In the genomic region with DNA sequence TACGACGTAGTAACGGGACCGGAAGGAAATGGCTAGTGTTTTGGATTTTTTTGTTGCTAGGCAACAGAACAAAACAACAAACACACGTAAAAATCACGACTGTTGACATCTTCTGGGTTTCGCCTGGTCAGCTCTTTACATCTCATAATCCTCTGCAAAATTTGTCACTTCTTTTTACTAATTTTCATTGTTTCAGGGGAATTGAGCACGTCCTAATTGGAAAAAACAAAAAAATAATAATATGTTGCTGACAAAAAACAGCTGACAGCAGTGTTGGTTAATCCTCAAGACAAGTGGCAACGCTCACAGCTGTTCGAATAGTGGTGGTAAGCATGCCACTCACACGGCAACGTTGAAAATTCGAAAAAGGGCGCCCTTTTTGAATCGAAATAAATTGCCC, we compare ENCODE assay signal across 1 fruit fly cellular context.
A peak's percentile ranks its signal among the peaks of the same experiment; 100 is the strongest.
TF ChIP-seq lines count a peak whose summit lies in the region.

A gene (minus strand): TSS at position 220 of the 400 bp plus-strand sequence.

TF ChIP-seq in whole organism, embryonic, 481 proteins besides CTCF, POLR2A, EP300 and RAD21 (continued from another document and continues in another):
- TF ChIP-seq Ssrp (tag; optimal IDR thresholded peaks at IDR 0.05; lab: Kevin White, UChicago) (no peak), CG5180 (GFP tag; optimal IDR thresholded peaks at IDR 0.05; lab: Kevin White, UChicago) (peak; percentile 9), tup (GFP tag; optimal IDR thresholded peaks at IDR 0.05; lab: Kevin White, UChicago) (no peak), Bgb (GFP tag; IDR thresholded peaks at IDR 0.05; lab: Robert Waterston, UW; ENCODE audit: partially characterized antibody) (no peak), BtbVII (GFP tag; optimal IDR thresholded peaks at IDR 0.05; lab: Kevin White, UChicago) (peak; percentile 58), Elba2 (GFP tag; optimal IDR thresholded peaks at IDR 0.05; lab: Kevin White, UChicago) (peak; percentile 39), sens-2 (GFP tag; IDR thresholded peaks at IDR 0.05; lab: Robert Waterston, UW) (no peak), dati (GFP tag; IDR thresholded peaks at IDR 0.05; lab: Robert Waterston, UW) (no peak), CG7928 (GFP tag; optimal IDR thresholded peaks at IDR 0.05; lab: Kevin White, UChicago) (no peak), CG3838 (GFP tag; optimal IDR thresholded peaks at IDR 0.05; lab: Kevin White, UChicago) (no peak), CG32532 (GFP tag; IDR thresholded peaks at IDR 0.05; lab: Robert Waterston, UW) (no peak), Fer2 (tag; optimal IDR thresholded peaks at IDR 0.05; lab: Kevin White, UChicago) (no peak), repo (GFP tag; optimal IDR thresholded peaks at IDR 0.05; lab: Kevin White, UChicago) (peak; percentile 14), Dbx (GFP tag; IDR thresholded peaks at IDR 0.05; lab: Robert Waterston, UW) (no peak), ftz-f1 (GFP tag; optimal IDR thresholded peaks at IDR 0.05; lab: Kevin White, UChicago) (no peak), bsh (GFP tag; optimal IDR thresholded peaks at IDR 0.05; lab: Kevin White, UChicago) (peak in 1 of 2 experiments; percentile 55), sc (optimal IDR thresholded peaks at IDR 0.05; lab: Kevin White, UChicago) (no peak), sc (GFP tag; optimal IDR thresholded peaks at IDR 0.05; lab: Kevin White, UChicago) (no peak), gsb (GFP tag; IDR thresholded peaks at IDR 0.05; lab: Robert Waterston, UW) (no peak), CG17568 (GFP tag; optimal IDR thresholded peaks at IDR 0.05; lab: Kevin White, UChicago) (no peak), Sry-β (GFP tag; optimal IDR thresholded peaks at IDR 0.05; lab: Kevin White, UChicago) (peak; percentile 25), Six4 (GFP tag; optimal IDR thresholded peaks at IDR 0.05; lab: Kevin White, UChicago) (no peak), Hmr (GFP tag; optimal IDR thresholded peaks at IDR 0.05; lab: Kevin White, UChicago) (peak; percentile 70), maf-S (GFP tag; optimal IDR thresholded peaks at IDR 0.05; lab: Kevin White, UChicago) (no peak), CG6683 (GFP tag; optimal IDR thresholded peaks at IDR 0.05; lab: Kevin White, UChicago) (peak; percentile 21), CG17612 (GFP tag; IDR thresholded peaks at IDR 0.05; lab: Robert Waterston, UW) (no peak), CG1602 (GFP tag; optimal IDR thresholded peaks at IDR 0.05; lab: Kevin White, UChicago) (no peak), H2.0 (GFP tag; IDR thresholded peaks at IDR 0.05; lab: Robert Waterston, UW) (no peak), CG17361 (GFP tag; IDR thresholded peaks at IDR 0.05; lab: Robert Waterston, UW) (no peak), bigmax (GFP tag; optimal IDR thresholded peaks at IDR 0.05; lab: Kevin White, UChicago) (peak; percentile 27), CG7745 (tag; optimal IDR thresholded peaks at IDR 0.05; lab: Kevin White, UChicago) (no peak), CG31365 (tag; optimal IDR thresholded peaks at IDR 0.05; lab: Kevin White, UChicago) (no peak), CG7839 (tag; optimal IDR thresholded peaks at IDR 0.05; lab: Kevin White, UChicago) (no peak), CG34224 (GFP tag; IDR thresholded peaks at IDR 0.05; lab: Robert Waterston, UW; ENCODE audit: partially characterized antibody) (no peak), Dad (GFP tag; optimal IDR thresholded peaks at IDR 0.05; lab: Kevin White, UChicago) (peak; percentile 4), ewg (GFP tag; optimal IDR thresholded peaks at IDR 0.05; lab: Kevin White, UChicago) (no peak), CG31388 (GFP tag; optimal IDR thresholded peaks at IDR 0.05; lab: Kevin White, UChicago) (no peak), emc (GFP tag; optimal IDR thresholded peaks at IDR 0.05; lab: Kevin White, UChicago) (no peak), Aef1 (GFP tag; IDR thresholded peaks at IDR 0.05; lab: Robert Waterston, UW) (no peak), Dek (tag; optimal IDR thresholded peaks at IDR 0.05; lab: Kevin White, UChicago) (no peak), CG3995 (GFP tag; optimal IDR thresholded peaks at IDR 0.05; lab: Kevin White, UChicago) (peak; percentile 19), CG3847 (GFP tag; IDR thresholded peaks at IDR 0.05; lab: Robert Waterston, UW) (no peak), al (GFP tag; IDR thresholded peaks at IDR 0.05; lab: Robert Waterston, UW) (no peak), gcm2 (GFP tag; optimal IDR thresholded peaks at IDR 0.05; lab: Kevin White, UChicago) (no peak), CG33557 (GFP tag; optimal IDR thresholded peaks at IDR 0.05; lab: Kevin White, UChicago) (no peak), CG6272 (GFP tag; IDR thresholded peaks at IDR 0.05; lab: Robert Waterston, UW) (no peak), Hr78 (GFP tag; optimal IDR thresholded peaks at IDR 0.05; lab: Kevin White, UChicago) (no peak), mam (GFP tag; optimal IDR thresholded peaks at IDR 0.05; lab: Kevin White, UChicago) (peak; percentile 15), CG17829 (tag; optimal IDR thresholded peaks at IDR 0.05; lab: Kevin White, UChicago) (peak; percentile 44), CG11456 (GFP tag; IDR thresholded peaks at IDR 0.05; lab: Robert Waterston, UW) (no peak), chm (GFP tag; IDR thresholded peaks at IDR 0.05; lab: Robert Waterston, UW) (no peak), Lim3 (GFP tag; IDR thresholded peaks at IDR 0.05; lab: Robert Waterston, UW) (no peak), nmo (GFP tag; optimal IDR thresholded peaks at IDR 0.05; lab: Kevin White, UChicago) (peak; percentile 40), CG15269 (tag; optimal IDR thresholded peaks at IDR 0.05; lab: Kevin White, UChicago) (no peak), Tbp (GFP tag; optimal IDR thresholded peaks at IDR 0.05; lab: Kevin White, UChicago) (no peak), CG15601 (tag; optimal IDR thresholded peaks at IDR 0.05; lab: Kevin White, UChicago) (peak; percentile 37), CG4404 (GFP tag; IDR thresholded peaks at IDR 0.05; lab: Robert Waterston, UW) (no peak), sug (tag; optimal IDR thresholded peaks at IDR 0.05; lab: Kevin White, UChicago) (peak; percentile 58), hbn (GFP tag; IDR thresholded peaks at IDR 0.05; lab: Robert Waterston, UW; ENCODE audit: partially characterized antibody) (no peak), Vsx1 (GFP tag; optimal IDR thresholded peaks at IDR 0.05; lab: Kevin White, UChicago) (no peak), CG42726 (GFP tag; IDR thresholded peaks at IDR 0.05; lab: Robert Waterston, UW; ENCODE audit: partially characterized antibody) (no peak), CG3407 (GFP tag; optimal IDR thresholded peaks at IDR 0.05; lab: Kevin White, UChicago) (no peak), Chrac-16 (GFP tag; optimal IDR thresholded peaks at IDR 0.05; lab: Kevin White, UChicago) (no peak), insv (GFP tag; optimal IDR thresholded peaks at IDR 0.05; lab: Kevin White, UChicago) (peak; percentile 95 to 98), dpn (GFP tag; optimal IDR thresholded peaks at IDR 0.05; lab: Kevin White, UChicago) (peak in 1 of 2 experiments; percentile 21), run (tag; optimal IDR thresholded peaks at IDR 0.05; lab: Kevin White, UChicago) (no peak), zf30C (GFP tag; optimal IDR thresholded peaks at IDR 0.05; lab: Kevin White, UChicago) (no peak), Neu2 (GFP tag; optimal IDR thresholded peaks at IDR 0.05; lab: Kevin White, UChicago; ENCODE audit: borderline replicate concordance) (no peak), Scr (GFP tag; IDR thresholded peaks at IDR 0.05; lab: Robert Waterston, UW; ENCODE audit: partially characterized antibody) (no peak), TFAM (GFP tag; optimal IDR thresholded peaks at IDR 0.05; lab: Kevin White, UChicago) (no peak), pfk (GFP tag; optimal IDR thresholded peaks at IDR 0.05; lab: Kevin White, UChicago) (no peak), vnd (GFP tag; IDR thresholded peaks at IDR 0.05; lab: Robert Waterston, UW; ENCODE audit: partially characterized antibody) (no peak), eyg (GFP tag; optimal IDR thresholded peaks at IDR 0.05; lab: Kevin White, UChicago) (peak; percentile 17), CG12942 (GFP tag; optimal IDR thresholded peaks at IDR 0.05; lab: Kevin White, UChicago) (no peak), Nf-YC (tag; optimal IDR thresholded peaks at IDR 0.05; lab: Kevin White, UChicago) (peak; percentile 28), CG11504 (tag; optimal IDR thresholded peaks at IDR 0.05; lab: Kevin White, UChicago) (peak; percentile 99), CG12155 (GFP tag; optimal IDR thresholded peaks at IDR 0.05; lab: Kevin White, UChicago) (no peak), br (optimal IDR thresholded peaks at IDR 0.05; lab: Kevin White, UChicago) (no peak), CG7963 (GFP tag; IDR thresholded peaks at IDR 0.05; lab: Robert Waterston, UW; ENCODE audit: partially characterized antibody) (no peak), Ada2b (GFP tag; IDR thresholded peaks at IDR 0.05; lab: Robert Waterston, UW) (no peak), cad (GFP tag; optimal IDR thresholded peaks at IDR 0.05; lab: Kevin White, UChicago) (no peak), CG11560 (tag; IDR thresholded peaks at IDR 0.05; lab: Robert Waterston, UW) (no peak), jigr1 (GFP tag; IDR thresholded peaks at IDR 0.05; lab: Robert Waterston, UW) (no peak), B-H1 (GFP tag; IDR thresholded peaks at IDR 0.05; lab: Robert Waterston, UW) (no peak), Fer1 (GFP tag; optimal IDR thresholded peaks at IDR 0.05; lab: Kevin White, UChicago) (peak; percentile 63), CG10431 (GFP tag; optimal IDR thresholded peaks at IDR 0.05; lab: Kevin White, UChicago) (no peak), ssp (GFP tag; IDR thresholded peaks at IDR 0.05; lab: Robert Waterston, UW) (no peak), Asciz (GFP tag; optimal IDR thresholded peaks at IDR 0.05; lab: Kevin White, UChicago) (no peak), CG17328 (GFP tag; IDR thresholded peaks at IDR 0.05; lab: Robert Waterston, UW) (no peak), CG8765 (GFP tag; IDR thresholded peaks at IDR 0.05; lab: Robert Waterston, UW) (no peak), grn (GFP tag; optimal IDR thresholded peaks at IDR 0.05; lab: Kevin White, UChicago) (no peak), Hey (tag; optimal IDR thresholded peaks at IDR 0.05; lab: Kevin White, UChicago) (no peak), bowl (GFP tag; IDR thresholded peaks at IDR 0.05; lab: Robert Waterston, UW) (no peak), BEAF-32 (GFP tag; optimal IDR thresholded peaks at IDR 0.05; lab: Kevin White, UChicago) (peak; percentile 50), fru (optimal IDR thresholded peaks at IDR 0.05; lab: Kevin White, UChicago) (no peak), CG10979 (tag; optimal IDR thresholded peaks at IDR 0.05; lab: Kevin White, UChicago) (peak; percentile 15), zfh1 (GFP tag; IDR thresholded peaks at IDR 0.05; lab: Robert Waterston, UW) (no peak), NfI (GFP tag; optimal IDR thresholded peaks at IDR 0.05; lab: Kevin White, UChicago) (peak; percentile 25), CG43689 (GFP tag; IDR thresholded peaks at IDR 0.05; lab: Robert Waterston, UW) (no peak), CG2875 (GFP tag; optimal IDR thresholded peaks at IDR 0.05; lab: Kevin White, UChicago) (no peak), Deaf1 (tag; optimal IDR thresholded peaks at IDR 0.05; lab: Kevin White, UChicago) (no peak), fd3F (GFP tag; optimal IDR thresholded peaks at IDR 0.05; lab: Kevin White, UChicago) (no peak), Sin3A (optimal IDR thresholded peaks at IDR 0.05; lab: Kevin White, UChicago) (peak; percentile 62), CG8388 (GFP tag; optimal IDR thresholded peaks at IDR 0.05; lab: Kevin White, UChicago) (no peak), CG9437 (GFP tag; optimal IDR thresholded peaks at IDR 0.05; lab: Kevin White, UChicago) (no peak), gro (GFP tag; optimal IDR thresholded peaks at IDR 0.05; lab: Kevin White, UChicago) (peak; percentile 44), CG18599 (GFP tag; optimal IDR thresholded peaks at IDR 0.05; lab: Kevin White, UChicago) (peak; percentile 41), CG2116 (GFP tag; optimal IDR thresholded peaks at IDR 0.05; lab: Kevin White, UChicago) (peak; percentile 63), abd-A (tag; optimal IDR thresholded peaks at IDR 0.05; lab: Kevin White, UChicago) (no peak), phol (tag; optimal IDR thresholded peaks at IDR 0.05; lab: Kevin White, UChicago) (peak; percentile 35), CG7271 (tag; optimal IDR thresholded peaks at IDR 0.05; lab: Kevin White, UChicago) (no peak), slou (GFP tag; optimal IDR thresholded peaks at IDR 0.05; lab: Kevin White, UChicago) (no peak), Doc2 (GFP tag; IDR thresholded peaks at IDR 0.05; lab: Robert Waterston, UW) (no peak), ase (GFP tag; IDR thresholded peaks at IDR 0.05; lab: Robert Waterston, UW) (no peak), CG2712 (tag; optimal IDR thresholded peaks at IDR 0.05; lab: Kevin White, UChicago) (peak; percentile 53), gem (tag; optimal IDR thresholded peaks at IDR 0.05; lab: Kevin White, UChicago) (peak; percentile 4), CG6689 (GFP tag; IDR thresholded peaks at IDR 0.05; lab: Robert Waterston, UW) (no peak), CG18011 (GFP tag; optimal IDR thresholded peaks at IDR 0.05; lab: Kevin White, UChicago) (no peak), Taf1 (GFP tag; IDR thresholded peaks at IDR 0.05; lab: Robert Waterston, UW) (no peak), Mrtf (GFP tag; IDR thresholded peaks at IDR 0.05; lab: Robert Waterston, UW) (no peak), Usf (GFP tag; optimal IDR thresholded peaks at IDR 0.05; lab: Kevin White, UChicago) (no peak), CG9876 (GFP tag; optimal IDR thresholded peaks at IDR 0.05; lab: Kevin White, UChicago) (no peak), salm (tag; optimal IDR thresholded peaks at IDR 0.05; lab: Kevin White, UChicago) (no peak), ap (GFP tag; IDR thresholded peaks at IDR 0.05; lab: Robert Waterston, UW) (no peak), Oli (tag; optimal IDR thresholded peaks at IDR 0.05; lab: Kevin White, UChicago) (no peak), Dip2 (GFP tag; IDR thresholded peaks at IDR 0.05; lab: Robert Waterston, UW) (no peak), slp2 (GFP tag; optimal IDR thresholded peaks at IDR 0.05; lab: Kevin White, UChicago) (no peak), CG30431 (GFP tag; optimal IDR thresholded peaks at IDR 0.05; lab: Kevin White, UChicago) (no peak), vfl (GFP tag; optimal IDR thresholded peaks at IDR 0.05; lab: Kevin White, UChicago) (peak; percentile 1), CG9932 (GFP tag; IDR thresholded peaks at IDR 0.05; lab: Robert Waterston, UW) (no peak), Dll (GFP tag; IDR thresholded peaks at IDR 0.05; lab: Robert Waterston, UW; ENCODE audit: partially characterized antibody) (no peak), wdn (GFP tag; IDR thresholded peaks at IDR 0.05; lab: Robert Waterston, UW) (no peak), tio (GFP tag; optimal IDR thresholded peaks at IDR 0.05; lab: Kevin White, UChicago) (no peak), Ets97D (GFP tag; optimal IDR thresholded peaks at IDR 0.05; lab: Kevin White, UChicago) (peak; percentile 91)
